Fruit fly (Drosophila melanogaster) Kc167 (cell line): ENCODE results near the gene CG17375.

Experiments
- Sin3A ChIP-seq: fragments of >200 bp; optimal IDR thresholded peaks from 2 replicates; lab custom pipeline; 2018; ENCODE audit warnings: missing external identifiers
- h ChIP-seq: fragments of >200 bp; optimal IDR thresholded peaks from 3 replicates; lab custom pipeline; 2018; ENCODE audit warnings: missing external identifiers
- insv ChIP-seq: fragments of >200 bp; optimal IDR thresholded peaks from 3 replicates; lab custom pipeline; 2018; ENCODE audit warnings: missing external identifiers
- psq ChIP-seq: fragments of >200 bp; optimal IDR thresholded peaks from 2 replicates; lab custom pipeline; 2017; ENCODE audit warnings: missing external identifiers

dm6 chr2L:6819230-6820049 is 13.8 kb upstream of the CG17375 start:
- TF ChIP-seq Sin3A (lab: Kevin White, UChicago) (no peak), h (lab: Kevin White, UChicago) (no peak), psq (lab: Kevin White, UChicago) (no peak), insv (lab: Kevin White, UChicago) (no peak)
